Fruit fly (Drosophila melanogaster): ENCODE data around the gene CG8997.

Gene CG8997

DNA sequence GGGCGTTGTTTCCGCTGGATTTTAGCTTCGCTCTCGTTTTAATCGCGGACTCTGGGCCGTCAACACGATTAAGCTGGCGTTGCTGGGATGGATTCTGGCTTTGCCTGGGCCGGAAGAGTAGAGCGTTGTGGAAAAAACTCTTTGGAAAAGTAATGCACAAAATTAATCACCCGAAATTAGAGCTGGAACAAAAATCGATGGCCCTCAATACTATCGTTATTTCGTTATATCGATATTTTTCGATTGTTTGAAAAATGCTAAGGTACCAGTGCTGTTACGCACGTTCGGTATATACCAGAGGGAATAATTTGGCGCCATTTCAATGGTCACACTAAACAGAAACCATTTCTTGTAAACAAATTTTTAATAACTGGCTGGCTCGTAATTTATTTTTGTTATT lies 15.6 kb downstream of the CG8997 start, which contains the start of the genes Arpc1 and Orc5:
Arpc1 (minus strand) TSS at position 202 of the 400 bp plus-strand sequence.
Orc5 (plus strand) TSS at position 298 of the 400 bp plus-strand sequence.
- TF ChIP-seq CG8478 (optimal IDR thresholded peaks at IDR 0.05) (no peak), CTCF (optimal IDR thresholded peaks at IDR 0.05) (peak in 1 of 2 experiments; percentile 8)

DNA sequence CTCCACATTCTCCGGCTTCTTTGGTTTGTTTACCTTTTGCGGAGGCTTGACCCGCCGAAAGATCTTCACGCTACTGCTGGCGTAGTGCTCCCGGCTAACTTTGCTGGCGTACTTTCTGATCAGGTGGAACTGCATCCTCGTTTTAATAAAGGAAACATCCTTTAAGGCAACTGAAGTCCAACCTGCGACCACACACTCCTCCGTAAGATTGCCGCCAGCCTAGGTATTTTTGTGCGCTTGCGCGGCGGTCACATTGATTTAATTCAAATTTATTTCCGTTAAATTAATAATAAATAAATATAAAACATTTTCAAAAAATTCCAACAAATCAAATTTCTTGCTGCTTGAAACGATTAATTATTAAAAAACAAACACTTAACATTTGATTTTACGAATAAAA lies 17.6 kb downstream of the CG8997 start, which contains the start of gene PolG1:
PolG1 (minus strand) TSS at position 216 of the 400 bp plus-strand sequence.
- TF ChIP-seq CG8478 (optimal IDR thresholded peaks at IDR 0.05) (no peak), CTCF (optimal IDR thresholded peaks at IDR 0.05) (no peak)

DNA sequence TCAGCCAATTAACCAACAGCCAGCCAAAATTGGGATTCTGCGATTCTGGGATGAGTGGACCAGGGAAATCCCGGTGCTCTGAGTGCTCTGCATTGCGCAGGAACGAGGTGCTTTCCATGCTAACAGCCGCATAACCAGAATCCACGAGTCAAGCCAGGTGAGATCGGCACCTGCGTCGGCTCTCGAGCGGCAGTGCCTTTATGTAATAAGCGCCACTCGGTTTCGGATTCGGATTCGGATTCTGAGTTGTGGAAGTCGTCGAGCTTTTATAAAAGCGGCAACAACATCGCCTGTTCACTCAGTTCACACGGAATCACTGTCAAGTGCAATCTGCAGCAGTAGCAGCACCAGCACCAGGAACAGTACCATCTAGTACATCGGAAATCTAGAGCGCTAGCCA lies 24.2 kb downstream of the CG8997 start, which contains the start of gene b:
b (plus strand) TSS at position 301 of the 400 bp plus-strand sequence.
- TF ChIP-seq CTCF (optimal IDR thresholded peaks at IDR 0.05) (no peak), CG8478 (optimal IDR thresholded peaks at IDR 0.05) (no peak)

DNA sequence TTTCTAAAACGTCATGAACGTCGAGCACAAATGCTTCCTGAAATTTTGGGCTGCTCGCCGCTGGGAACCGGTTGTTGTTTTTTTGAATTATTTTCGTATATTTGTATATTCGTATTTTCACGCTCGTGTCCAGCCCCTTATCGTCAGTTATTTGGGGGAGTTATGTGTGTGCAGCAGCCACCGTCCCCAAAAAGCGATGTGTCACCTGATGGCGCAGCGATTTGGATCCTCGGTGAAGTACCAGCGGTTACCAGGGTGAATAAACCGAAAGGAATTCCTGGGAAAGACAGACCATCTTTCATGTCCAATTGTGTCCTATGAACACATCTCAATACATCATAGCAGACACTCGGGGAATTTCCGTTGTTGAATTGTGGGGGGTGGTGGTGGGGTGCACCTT lies 24.9 kb downstream of the CG8997 start:
- TF ChIP-seq CTCF (optimal IDR thresholded peaks at IDR 0.05), result no peak
- no peak for TF ChIP-seq CG8478 (optimal IDR thresholded peaks at IDR 0.05)

DNA sequence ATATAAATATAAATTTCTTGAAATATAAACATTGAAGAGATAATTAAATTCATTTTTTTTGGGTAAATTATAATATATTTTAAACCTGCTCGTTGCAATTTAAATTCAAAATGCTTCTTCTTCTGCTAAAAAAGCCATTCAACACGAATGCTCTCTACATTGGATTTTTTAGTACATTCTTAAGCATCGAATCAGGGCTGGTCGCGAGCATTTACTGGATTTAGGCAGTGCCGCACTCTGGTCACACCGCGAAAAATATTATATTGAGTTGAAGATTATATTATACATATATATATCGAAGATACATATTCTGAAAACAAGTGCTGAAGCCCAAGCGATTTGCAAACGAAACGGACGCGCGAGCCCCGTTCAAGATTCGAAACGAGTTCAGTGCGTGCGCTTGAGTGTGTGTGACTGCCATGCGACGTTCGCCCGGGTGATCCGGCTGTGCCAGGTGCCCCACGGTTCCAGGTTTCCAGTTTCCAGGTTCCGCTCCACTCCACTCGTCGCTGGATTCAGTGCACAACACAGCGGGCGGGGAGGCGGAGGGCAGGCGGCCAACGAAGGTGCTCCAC lies 31.4 kb downstream of the CG8997 start, which contains the start of gene Sos:
Sos (plus strand) TSS at position 213 of the 575 bp plus-strand sequence.
- TF ChIP-seq CTCF (optimal IDR thresholded peaks at IDR 0.05) (no peak), CG8478 (optimal IDR thresholded peaks at IDR 0.05) (no peak)

DNA sequence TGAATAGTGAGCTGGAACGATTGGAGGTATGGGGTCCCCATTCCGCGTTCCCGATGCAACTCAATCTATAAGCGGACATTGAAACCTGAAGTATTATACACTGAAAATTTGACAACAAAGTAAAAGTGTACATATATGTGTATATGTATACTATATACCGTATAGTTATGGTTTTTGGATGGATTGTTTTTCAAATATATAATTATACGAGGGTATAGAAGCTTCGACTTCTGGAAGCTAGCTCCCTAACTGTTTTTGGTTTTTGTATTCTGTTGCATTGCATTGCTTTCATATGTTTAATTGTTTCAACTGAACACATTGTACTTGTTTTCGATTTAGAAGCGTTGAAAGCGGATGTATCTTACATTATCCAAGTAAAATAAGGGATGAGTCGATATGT lies 32.0 kb downstream of the CG8997 start, which contains the start of gene CG16888:
CG16888 (minus strand) TSS at position 101 of the 400 bp plus-strand sequence.
- TF ChIP-seq CG8478 (optimal IDR thresholded peaks at IDR 0.05) (no peak), CTCF (optimal IDR thresholded peaks at IDR 0.05) (no peak)

DNA sequence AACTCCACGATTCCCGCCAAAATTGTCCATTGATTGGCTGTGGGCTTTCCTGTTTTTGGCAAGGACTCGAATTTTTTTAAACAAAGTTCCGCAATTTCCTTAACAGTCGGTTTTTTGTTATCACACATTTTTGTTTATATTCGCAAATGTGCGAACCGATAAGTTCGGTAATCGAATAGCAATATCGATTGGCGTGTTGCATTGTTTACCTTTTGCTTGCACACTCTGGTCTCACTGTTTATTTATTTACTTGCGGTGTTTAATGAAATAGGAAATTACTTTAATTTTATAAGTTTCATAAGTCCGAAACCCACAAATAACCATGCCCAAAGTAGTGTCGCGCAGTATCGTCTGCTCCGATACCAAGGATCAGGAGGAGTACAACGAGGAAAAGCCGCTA lies 33.8 kb downstream of the CG8997 start, which contains the start of the genes Adat1 and CG16865:
Adat1 (minus strand) TSS at position 152 of the 400 bp plus-strand sequence.
CG16865 (plus strand) TSS at position 200 of the 400 bp plus-strand sequence.
- TF ChIP-seq CG8478 (optimal IDR thresholded peaks at IDR 0.05) (no peak), CTCF (optimal IDR thresholded peaks at IDR 0.05) (peak in 1 of 2 experiments; percentile 12)

DNA sequence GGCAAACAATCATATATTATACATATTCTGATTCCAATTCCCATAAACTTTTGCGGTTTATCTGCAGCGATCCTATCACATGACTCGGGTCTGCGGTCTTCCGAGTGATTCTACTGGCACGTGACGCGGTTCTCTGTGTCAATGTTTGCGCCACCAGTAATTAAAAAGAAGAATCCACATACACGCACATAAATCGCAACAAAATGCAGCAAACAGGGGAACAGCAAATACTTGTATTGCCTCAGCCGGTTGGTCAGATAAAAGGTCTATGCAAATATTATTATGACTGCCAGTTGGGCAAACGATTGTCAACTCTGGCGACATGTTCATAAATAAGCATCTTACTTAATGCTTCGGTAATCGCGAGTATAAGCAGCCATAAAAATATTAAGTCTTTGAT lies 37.2 kb downstream of the CG8997 start:
- no peak for TF ChIP-seq CG8478 (optimal IDR thresholded peaks at IDR 0.05)
- TF ChIP-seq CTCF (optimal IDR thresholded peaks at IDR 0.05), result no peak

DNA sequence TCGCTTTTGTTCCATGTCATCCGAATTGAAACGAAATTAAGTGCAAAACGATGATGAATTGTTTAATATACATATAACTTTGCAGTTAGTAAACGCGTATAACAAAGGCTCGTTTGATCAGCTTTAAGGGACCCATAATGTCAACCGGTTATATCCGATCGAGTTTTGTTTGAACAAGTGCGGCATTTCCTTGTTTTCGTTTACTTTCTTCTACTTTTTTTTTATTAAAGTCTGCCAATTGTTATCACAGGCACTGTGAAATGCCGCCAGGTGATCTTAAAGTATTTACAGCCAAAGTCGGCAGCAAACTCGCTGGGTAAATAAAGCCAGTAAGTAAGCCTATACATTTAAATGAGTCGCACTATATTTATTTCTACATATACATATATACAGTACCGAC lies 38.0 kb downstream of the CG8997 start:
- TF ChIP-seq CG8478 (optimal IDR thresholded peaks at IDR 0.05) (no peak), CTCF (optimal IDR thresholded peaks at IDR 0.05) (no peak)

DNA sequence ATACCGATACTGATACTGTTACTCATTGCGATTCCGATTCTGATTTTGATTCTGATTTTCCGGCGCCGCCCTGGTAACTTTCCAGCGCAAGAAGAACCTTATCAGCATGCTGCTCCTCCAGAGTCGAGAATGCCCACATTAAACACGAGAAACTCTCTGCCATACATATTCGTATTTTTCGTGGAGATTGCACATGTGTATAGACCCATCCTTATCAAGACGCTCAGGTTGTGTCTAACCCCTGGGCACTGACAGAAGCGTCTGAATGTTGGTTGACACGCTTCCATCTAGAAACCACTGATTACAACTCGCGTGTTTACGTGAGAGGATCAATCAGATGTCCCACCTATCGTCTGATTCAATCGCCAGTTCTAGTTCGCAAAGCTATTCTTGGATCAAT lies 40.0 kb downstream of the CG8997 start:
- no peak for TF ChIP-seq CG8478 (optimal IDR thresholded peaks at IDR 0.05)
- TF ChIP-seq CTCF (optimal IDR thresholded peaks at IDR 0.05), result no peak

DNA sequence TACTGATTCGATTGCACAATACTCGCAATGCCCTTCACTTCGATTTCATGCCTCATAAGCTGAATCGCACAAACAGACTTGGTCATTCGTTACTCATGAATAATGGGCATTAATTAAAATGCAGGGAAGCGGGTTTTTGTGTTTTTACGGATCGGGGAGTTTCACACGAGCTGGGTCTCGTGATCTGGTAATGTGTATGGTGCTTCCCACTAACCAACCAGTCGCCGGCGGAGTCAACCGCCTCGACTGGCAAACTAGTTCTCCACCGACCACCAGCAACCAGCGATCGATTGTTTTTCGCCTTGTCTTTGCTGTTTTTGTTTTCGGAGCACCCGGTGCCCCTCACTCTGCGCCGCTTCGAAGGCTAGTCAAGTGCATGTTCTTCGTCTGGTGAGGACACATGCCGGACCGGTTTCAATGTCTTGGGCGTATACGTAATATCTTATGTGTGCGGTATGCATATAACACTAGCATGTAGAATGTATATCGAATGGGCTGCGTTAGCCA lies 40.5 kb downstream of the CG8997 start:
- TF ChIP-seq CG8478 (optimal IDR thresholded peaks at IDR 0.05) (no peak), CTCF (optimal IDR thresholded peaks at IDR 0.05) (no peak)

DNA sequence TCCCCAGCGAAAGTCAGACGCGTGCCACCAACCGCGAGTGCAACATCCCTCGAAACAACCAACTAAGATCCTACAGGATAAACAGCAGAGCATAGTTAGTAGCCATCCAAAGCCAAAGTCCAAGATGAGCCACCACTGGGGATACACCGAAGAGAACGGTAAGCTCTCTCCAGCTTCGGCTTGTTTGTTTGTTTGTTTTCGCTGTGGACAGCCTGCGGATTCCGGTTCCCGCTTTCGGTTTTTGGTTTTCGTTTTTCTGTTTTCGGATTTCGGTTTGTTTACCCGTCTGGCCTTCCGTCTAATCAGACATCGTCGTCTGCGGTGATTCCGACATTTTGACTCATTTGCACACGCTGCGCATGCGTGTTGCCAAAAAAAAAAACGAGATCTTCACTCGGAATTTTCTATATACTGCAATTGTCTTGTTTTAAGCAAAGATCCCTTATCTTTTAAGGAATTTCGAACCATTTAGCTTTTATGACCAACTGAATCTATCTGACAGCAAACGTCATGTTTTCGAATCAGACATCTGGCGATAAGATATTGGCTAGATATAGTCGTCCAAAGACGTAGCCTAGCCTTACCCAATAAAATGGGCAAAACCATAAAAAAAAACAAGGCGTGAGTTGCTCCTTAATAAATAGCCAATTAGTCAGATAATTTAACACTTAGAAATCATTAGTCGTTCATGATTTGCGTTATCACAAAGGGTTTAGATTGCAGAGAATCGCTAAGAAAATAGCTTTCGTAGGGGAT lies 41.1 kb downstream of the CG8997 start:
- TF ChIP-seq CTCF (optimal IDR thresholded peaks at IDR 0.05) (no peak), CG8478 (optimal IDR thresholded peaks at IDR 0.05) (no peak)

DNA sequence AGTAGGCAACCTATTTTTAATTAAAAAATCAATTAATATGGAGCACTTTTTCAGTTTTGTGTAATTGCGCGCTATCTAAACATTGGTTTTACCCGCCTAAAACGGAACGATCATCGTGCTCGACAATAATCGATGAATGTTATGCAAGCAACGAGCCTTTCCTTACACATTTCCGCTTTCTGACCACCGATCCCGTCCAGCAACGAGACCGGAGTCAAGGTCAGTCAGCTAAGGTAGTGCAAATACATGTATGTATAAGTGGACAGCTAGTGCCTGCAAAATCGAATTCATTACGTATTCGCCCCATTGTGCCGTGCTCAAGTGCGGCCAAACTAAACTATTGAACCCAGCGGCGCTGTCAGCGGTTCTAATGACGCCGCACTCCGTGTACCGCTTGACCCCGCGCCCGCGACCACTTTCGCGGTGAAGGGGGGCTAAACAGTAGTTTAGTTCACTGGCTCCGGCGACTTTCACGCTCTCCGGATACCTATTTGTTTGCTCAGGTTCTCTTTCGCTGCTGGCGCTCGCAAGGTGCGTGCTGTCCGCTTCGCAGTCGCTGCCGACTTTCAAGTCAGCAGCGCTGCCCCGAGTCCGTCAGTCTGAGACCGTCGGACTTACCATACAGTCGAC lies 42.0 kb downstream of the CG8997 start, which contains the start of gene CAH1:
CAH1 (plus strand) TSS at position 595 of the 630 bp plus-strand sequence.
- no peak for TF ChIP-seq CTCF (optimal IDR thresholded peaks at IDR 0.05)
- TF ChIP-seq CG8478 (optimal IDR thresholded peaks at IDR 0.05), result no peak

DNA sequence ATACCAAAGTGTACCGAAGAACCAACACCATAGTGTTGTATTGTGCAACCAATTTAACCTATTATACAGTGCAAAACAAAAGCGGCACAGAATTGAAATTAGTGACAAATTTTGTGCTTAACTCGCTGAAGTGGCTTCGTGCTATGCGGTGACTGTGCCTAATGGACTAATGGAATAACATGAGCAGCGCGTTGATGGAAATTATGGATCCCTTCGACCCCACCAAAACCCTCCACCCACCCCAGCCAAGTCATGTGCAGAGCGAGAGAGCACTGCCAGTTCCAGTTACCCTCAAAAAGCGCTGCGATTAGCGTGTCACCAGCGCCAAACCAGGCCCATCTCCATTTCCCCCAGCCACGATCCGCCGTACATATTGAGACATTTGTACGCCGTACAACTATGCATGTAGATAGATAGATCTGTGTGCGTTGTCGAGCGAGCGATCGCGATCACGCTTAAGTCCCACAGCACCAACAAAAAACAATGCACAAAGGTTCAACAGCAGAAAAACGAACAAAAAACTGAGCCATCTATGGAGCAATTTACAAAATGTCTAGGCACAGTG lies 43.0 kb downstream of the CG8997 start:
- TF ChIP-seq CTCF (optimal IDR thresholded peaks at IDR 0.05) (no peak), CG8478 (optimal IDR thresholded peaks at IDR 0.05) (no peak)

DNA sequence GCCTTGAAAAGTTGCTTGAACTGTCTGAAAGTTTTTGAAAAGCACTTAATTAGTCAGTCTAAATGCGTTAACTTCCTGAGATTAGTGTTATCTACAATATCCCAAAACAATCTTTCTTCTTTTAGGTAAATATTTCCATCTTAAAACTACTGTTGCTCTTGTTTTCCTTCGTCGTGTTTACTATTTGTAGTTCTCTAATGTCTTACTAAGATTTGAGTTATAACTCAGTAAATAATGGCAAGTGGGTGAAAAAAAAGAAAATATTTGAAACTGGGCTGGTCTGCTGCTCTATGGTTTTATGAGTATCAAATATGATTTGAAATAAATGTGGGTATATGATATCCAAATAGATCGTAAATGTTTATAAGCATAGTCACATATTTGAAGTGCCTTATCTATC lies 44.0 kb downstream of the CG8997 start:
- no peak for TF ChIP-seq CG8478 (optimal IDR thresholded peaks at IDR 0.05)
- no peak for TF ChIP-seq CTCF (optimal IDR thresholded peaks at IDR 0.05)
